Fruit fly (Drosophila melanogaster) whole organism, embryonic: ENCODE measurements around the gene CG32066.

ENCODE experiments used
- Abd-B ChIP-seq: fragments of 200-800 bp; sonication (Bioruptor generic); optimal IDR thresholded peaks from 2 replicates; lab custom pipeline; 2018; ENCODE audit warnings: missing biosample characterization, mild to moderate bottlenecking, missing genetic modification characterization, moderate library complexity
- Aef1 ChIP-seq: fragments of 200-800 bp; sonication (Bioruptor generic); IDR thresholded peaks from 3 replicates; pipeline ENCODE4 v1.3.6; 2022; ENCODE audit warnings: missing biosample characterization, missing genetic modification characterization
- CG12299 ChIP-seq: fragments of 200-800 bp; sonication (Bioruptor generic); optimal IDR thresholded peaks from 2 replicates; lab custom pipeline; 2018; ENCODE audit warnings: missing biosample characterization, mild to moderate bottlenecking, missing genetic modification characterization
- CG2678 ChIP-seq: fragments of 200-800 bp; sonication (Bioruptor generic); optimal IDR thresholded peaks from 3 replicates; lab custom pipeline; 2019; ENCODE audit warnings: missing biosample characterization, mild to moderate bottlenecking, missing genetic modification characterization, moderate library complexity
- CG3407 ChIP-seq: fragments of 200-800 bp; sonication (Bioruptor generic); optimal IDR thresholded peaks from 2 replicates; lab custom pipeline; 2018; ENCODE audit warnings: missing biosample characterization, mild to moderate bottlenecking, missing genetic modification characterization
- CG4282 ChIP-seq: fragments of 200-800 bp; sonication (Bioruptor generic); optimal IDR thresholded peaks from 2 replicates; lab custom pipeline; 2016; ENCODE audit warnings: missing biosample characterization, missing genetic modification characterization
- CG6254 ChIP-seq: fragments of 200-800 bp; sonication (Bioruptor generic); optimal IDR thresholded peaks from 3 replicates; lab custom pipeline; 2017; ENCODE audit warnings: mild to moderate bottlenecking, missing biosample characterization, missing genetic modification reagents, missing genetic modification characterization
- CG8388 ChIP-seq: fragments of 200-800 bp; sonication (Bioruptor generic); optimal IDR thresholded peaks from 2 replicates; lab custom pipeline; 2019; ENCODE audit warnings: missing biosample characterization, mild to moderate bottlenecking, missing genetic modification characterization, moderate library complexity
- CG8944 ChIP-seq: fragments of 200-800 bp; sonication (Bioruptor generic); optimal IDR thresholded peaks from 3 replicates; lab custom pipeline; 2016; ENCODE audit warnings: missing biosample characterization, missing genetic modification characterization
- CTCF ChIP-seq: fragments of 200-800 bp; sonication (Bioruptor generic); optimal IDR thresholded peaks from 2 replicates; lab custom pipeline; 2017; ENCODE audit warnings: missing biosample characterization, mild to moderate bottlenecking, missing genetic modification characterization, moderate library complexity
- Ets65A ChIP-seq: fragments of 200-800 bp; sonication (Bioruptor generic); peaks from one replicate; lab custom pipeline; 2016; ENCODE audit warnings: missing biosample characterization, missing genetic modification characterization
- Ets97D ChIP-seq: fragments of 200-800 bp; sonication (Bioruptor generic); optimal IDR thresholded peaks from 3 replicates; lab custom pipeline; 2016; ENCODE audit warnings: missing biosample characterization, missing genetic modification characterization
- Fer2 ChIP-seq: fragments of 200-800 bp; sonication (Bioruptor generic); optimal IDR thresholded peaks from 2 replicates; lab custom pipeline; 2018; ENCODE audit warnings: missing biosample characterization, mild to moderate bottlenecking, missing genetic modification characterization, moderate library complexity
- HHEX ChIP-seq: fragments of 200-800 bp; sonication (Bioruptor generic); optimal IDR thresholded peaks from 3 replicates; lab custom pipeline; 2017; ENCODE audit warnings: missing biosample characterization, mild to moderate bottlenecking, missing genetic modification characterization, missing genetic modification reagents
- Hand ChIP-seq: fragments of 200-800 bp; sonication (Bioruptor generic); optimal IDR thresholded peaks from 2 replicates; lab custom pipeline; 2017; ENCODE audit warnings: mild to moderate bottlenecking, missing biosample characterization, missing genetic modification reagents, missing genetic modification characterization
- Hr39 ChIP-seq: fragments of >200 bp; optimal IDR thresholded peaks from 2 replicates; lab custom pipeline; 2017
- Hr51 ChIP-seq, 2 experiments: fragments of 200-800 bp; sonication (Bioruptor generic); optimal IDR thresholded peaks; 2 replicates in 1 of 2; 3 replicates in 1 of 2; lab custom pipeline; 2016 to 2018; ENCODE audit warnings: missing biosample characterization in 2 of 2, missing genetic modification characterization in 2 of 2, mild to moderate bottlenecking in 1 of 2, moderate library complexity in 1 of 2
- Lpt ChIP-seq: fragments of >200 bp; optimal IDR thresholded peaks from 2 replicates; lab custom pipeline; 2018; ENCODE audit warnings: missing biosample characterization, missing genetic modification characterization
- Mrtf ChIP-seq: fragments of 200-800 bp; sonication (Bioruptor generic); IDR thresholded peaks from 3 replicates; pipeline ENCODE4 v1.3.6; 2022; ENCODE audit warnings: missing biosample characterization, missing genetic modification characterization
- NC2β ChIP-seq: fragments of 200-800 bp; sonication (Bioruptor generic); optimal IDR thresholded peaks from 2 replicates; lab custom pipeline; 2016; ENCODE audit warnings: missing biosample characterization, missing genetic modification characterization
- Tbp ChIP-seq: fragments of >200 bp; optimal IDR thresholded peaks from 2 replicates; lab custom pipeline; 2018; ENCODE audit warnings: missing biosample characterization, missing genetic modification characterization
- Xbp1 ChIP-seq: fragments of 200-800 bp; sonication (Bioruptor generic); optimal IDR thresholded peaks from 3 replicates; lab custom pipeline; 2016; ENCODE audit warnings: missing biosample characterization, mild to moderate bottlenecking, missing genetic modification characterization
- ab ChIP-seq: fragments of 200-800 bp; sonication (Bioruptor generic); optimal IDR thresholded peaks from 2 replicates; lab custom pipeline; 2016; ENCODE audit warnings: missing biosample characterization, missing genetic modification characterization
- ac ChIP-seq: fragments of 200-800 bp; sonication (Bioruptor generic); optimal IDR thresholded peaks from 3 replicates; lab custom pipeline; 2017; ENCODE audit warnings: missing biosample characterization, mild to moderate bottlenecking, missing genetic modification characterization
- az2 ChIP-seq: fragments of 200-800 bp; sonication (Bioruptor generic); optimal IDR thresholded peaks from 3 replicates; lab custom pipeline; 2016; ENCODE audit warnings: missing biosample characterization, missing genetic modification characterization
- caup ChIP-seq: fragments of 200-800 bp; sonication (Bioruptor generic); optimal IDR thresholded peaks from 3 replicates; lab custom pipeline; 2017; ENCODE audit warnings: missing biosample characterization, mild to moderate bottlenecking, missing genetic modification characterization, moderate library complexity; ENCODE audit not compliant: severe bottlenecking
- chn ChIP-seq: fragments of 200-800 bp; sonication (Bioruptor generic); optimal IDR thresholded peaks from 2 replicates; lab custom pipeline; 2016; ENCODE audit warnings: missing biosample characterization, missing genetic modification characterization
- cwo ChIP-seq: fragments of 200-800 bp; sonication (Bioruptor generic); optimal IDR thresholded peaks from 3 replicates; lab custom pipeline; 2017; ENCODE audit warnings: missing biosample characterization, missing genetic modification characterization, mild to moderate bottlenecking, moderate library complexity, missing genetic modification reagents
- dm ChIP-seq: fragments of 200-800 bp; sonication (Bioruptor generic); optimal IDR thresholded peaks from 3 replicates; lab custom pipeline; 2016; ENCODE audit warnings: missing biosample characterization, missing genetic modification characterization
- fd64A ChIP-seq: fragments of 200-800 bp; sonication (Bioruptor generic); optimal IDR thresholded peaks from 3 replicates; lab custom pipeline; 2018; ENCODE audit warnings: missing biosample characterization, mild to moderate bottlenecking, missing genetic modification characterization
- fd96Cb ChIP-seq: fragments of 200-800 bp; sonication (Bioruptor generic); optimal IDR thresholded peaks from 2 replicates; lab custom pipeline; 2018; ENCODE audit warnings: missing biosample characterization, mild to moderate bottlenecking, missing genetic modification characterization, moderate library complexity
- gcm ChIP-seq: fragments of 200-800 bp; sonication (Bioruptor generic); optimal IDR thresholded peaks from 2 replicates; lab custom pipeline; 2019; ENCODE audit warnings: missing biosample characterization, mild to moderate bottlenecking, missing genetic modification characterization, moderate library complexity
- gro ChIP-seq: fragments of 200-800 bp; sonication (Bioruptor generic); optimal IDR thresholded peaks from 2 replicates; lab custom pipeline; 2016; ENCODE audit warnings: missing biosample characterization, missing genetic modification characterization
- hb ChIP-seq: fragments of 200-800 bp; sonication (Bioruptor generic); IDR thresholded peaks from 3 replicates; pipeline ENCODE4 v1.3.6; 2022; ENCODE audit warnings: missing biosample characterization, missing genetic modification characterization; ENCODE audit not compliant: partially characterized antibody
- ken ChIP-seq: fragments of 200-800 bp; sonication (Bioruptor generic); IDR thresholded peaks from 3 replicates; pipeline ENCODE4 v1.3.6; 2022; ENCODE audit warnings: missing biosample characterization, missing genetic modification characterization
- lmd ChIP-seq: fragments of 200-800 bp; sonication (Bioruptor generic); IDR thresholded peaks from 2 replicates; pipeline ENCODE4 v1.3.6; 2022; ENCODE audit warnings: missing biosample characterization, missing genetic modification characterization
- lola ChIP-seq, 3 experiments: fragments of >200 bp in 2 of 3; fragments of 200-800 bp in 1 of 3; sonication (Bioruptor generic) in 1 of 3; optimal IDR thresholded peaks; 2 replicates each; lab custom pipeline; 2017 to 2019; ENCODE audit warnings: missing biosample characterization in 3 of 3, missing genetic modification characterization in 3 of 3, mild to moderate bottlenecking in 1 of 3, moderate library complexity in 1 of 3
- nom ChIP-seq: fragments of 200-800 bp; sonication (Bioruptor generic); optimal IDR thresholded peaks from 2 replicates; lab custom pipeline; 2017; ENCODE audit warnings: missing biosample characterization, missing genetic modification characterization, mild to moderate bottlenecking, moderate library complexity, missing genetic modification reagents
- odd ChIP-seq: fragments of 200-800 bp; sonication (Bioruptor generic); optimal IDR thresholded peaks from 2 replicates; lab custom pipeline; 2017; ENCODE audit warnings: missing biosample characterization, mild to moderate bottlenecking, missing genetic modification characterization
- pfk ChIP-seq: fragments of 200-800 bp; sonication (Bioruptor generic); optimal IDR thresholded peaks from 2 replicates; lab custom pipeline; 2018; ENCODE audit warnings: missing biosample characterization, mild to moderate bottlenecking, missing genetic modification characterization, moderate library complexity
- pnt ChIP-seq: fragments of 200-800 bp; sonication (Bioruptor generic); optimal IDR thresholded peaks from 3 replicates; lab custom pipeline; 2016; ENCODE audit warnings: missing biosample characterization, missing genetic modification characterization
- salm ChIP-seq: fragments of 200-800 bp; sonication (Bioruptor generic); optimal IDR thresholded peaks from 2 replicates; lab custom pipeline; 2018; ENCODE audit warnings: missing biosample characterization, mild to moderate bottlenecking, missing genetic modification characterization
- sc ChIP-seq, 3 experiments: fragments of >200 bp in 2 of 3; fragments of 200-800 bp in 1 of 3; sonication (Bioruptor generic) in 1 of 3; optimal IDR thresholded peaks; 2 replicates in 2 of 3; 3 replicates in 1 of 3; lab custom pipeline; 2017; ENCODE audit warnings: mild to moderate bottlenecking in 1 of 3, missing biosample characterization in 1 of 3, missing genetic modification characterization in 1 of 3, missing genetic modification reagents in 1 of 3
- sna ChIP-seq: fragments of 200-800 bp; sonication (Bioruptor generic); IDR thresholded peaks from 2 replicates; pipeline ENCODE4 v1.3.6; 2022; ENCODE audit warnings: missing biosample characterization, missing genetic modification characterization; ENCODE audit not compliant: partially characterized antibody
- ttk ChIP-seq: fragments of 200-800 bp; sonication (Bioruptor generic); IDR thresholded peaks from 2 replicates; pipeline ENCODE4 v2.1.2; 2022; ENCODE audit warnings: missing biosample characterization, missing genetic modification characterization
- tup ChIP-seq: fragments of 200-800 bp; sonication (Bioruptor generic); optimal IDR thresholded peaks from 2 replicates; lab custom pipeline; 2016; ENCODE audit warnings: missing biosample characterization, mild to moderate bottlenecking, missing genetic modification characterization, moderate library complexity
- vvl ChIP-seq: fragments of 200-800 bp; sonication (Bioruptor generic); IDR thresholded peaks from 2 replicates; pipeline ENCODE4 v1.3.6; 2022; ENCODE audit warnings: missing biosample characterization, missing genetic modification characterization
- yki ChIP-seq: fragments of >200 bp; optimal IDR thresholded peaks from 3 replicates; lab custom pipeline; 2018
- zen2 ChIP-seq: fragments of 200-800 bp; sonication (Bioruptor generic); IDR thresholded peaks from 3 replicates; pipeline ENCODE4 v1.3.6; 2022; ENCODE audit warnings: missing biosample characterization, missing genetic modification characterization; ENCODE audit not compliant: partially characterized antibody

CG32066 gene

DNA sequence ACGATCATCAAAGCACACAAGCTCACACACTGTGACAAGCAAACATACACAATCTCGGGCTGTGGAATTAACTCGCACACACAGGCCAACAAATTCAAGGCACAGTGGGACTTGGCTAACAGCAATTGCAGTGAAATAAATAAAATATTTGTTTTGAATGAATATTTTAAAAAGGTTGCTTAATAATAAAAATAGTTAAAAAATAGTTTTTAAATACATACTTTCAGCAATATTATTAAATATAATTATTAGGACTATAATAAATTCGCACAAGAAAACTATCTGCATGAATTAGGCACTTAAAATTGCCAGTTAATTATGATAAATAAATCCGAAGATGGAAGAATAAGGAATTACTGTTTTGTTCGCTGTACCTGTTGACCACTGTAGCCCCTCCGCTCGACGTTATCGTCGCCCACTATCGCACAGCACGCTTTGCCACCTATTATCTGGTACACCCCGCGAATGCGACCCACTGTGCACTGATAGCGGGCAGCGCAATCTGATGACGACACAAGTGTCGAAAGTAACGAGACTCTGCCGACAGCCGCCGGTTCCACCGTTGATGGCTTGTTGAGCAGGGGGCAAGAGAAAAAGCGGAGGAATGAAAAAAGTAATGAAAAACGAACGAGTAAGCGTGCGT, 22.0 kb upstream of the CG32066 start (continued):
- peak; percentile 94 for TF ChIP-seq CG6254 (GFP tag; lab: Kevin White, UChicago)
- peak; percentile 99 for TF ChIP-seq CG2678 (tag; lab: Kevin White, UChicago)
- TF ChIP-seq CG3407, result peak; percentile 96
- peak; percentile 98 for TF ChIP-seq caup (GFP tag; lab: Kevin White, UChicago)
- peak; percentile 98 for TF ChIP-seq Hand (GFP tag; lab: Kevin White, UChicago)
- TF ChIP-seq zen2 (GFP tag; lab: Robert Waterston, UW), result no peak
- TF ChIP-seq Mrtf (GFP tag; lab: Robert Waterston, UW), result peak; percentile 94
- peak; percentile 83 for TF ChIP-seq ac (GFP tag; lab: Kevin White, UChicago)
- peak; percentile 97 for TF ChIP-seq vvl (GFP tag; lab: Robert Waterston, UW)
- peak; percentile 98 for TF ChIP-seq az2 (GFP tag; lab: Kevin White, UChicago)
- TF ChIP-seq ab (GFP tag; lab: Kevin White, UChicago), result peak; percentile 63
- peak; percentile 48 for TF ChIP-seq pnt (GFP tag; lab: Kevin White, UChicago)
- no peak for TF ChIP-seq sna (GFP tag; lab: Robert Waterston, UW)
- TF ChIP-seq HHEX (GFP tag; lab: Kevin White, UChicago), result peak; percentile 98
- peak; percentile 97 for TF ChIP-seq Xbp1
- TF ChIP-seq Fer2 (tag; lab: Kevin White, UChicago), result peak; percentile 95
- TF ChIP-seq ttk (GFP tag; lab: Robert Waterston, UW), result peak; percentile 96
- TF ChIP-seq pfk, result peak; percentile 28
- peak; percentile 92 for TF ChIP-seq fd64A (GFP tag; lab: Kevin White, UChicago)
- no peak for TF ChIP-seq Tbp
- TF ChIP-seq tup, result peak; percentile 86
- TF ChIP-seq NC2β (GFP tag; lab: Kevin White, UChicago), result peak; percentile 61
- peak; percentile 96 for TF ChIP-seq CG12299 (tag; lab: Kevin White, UChicago)
- peak; percentile 35 for TF ChIP-seq Ets97D (GFP tag; lab: Kevin White, UChicago)
- TF ChIP-seq Lpt, result no peak
- peak; percentile 94 for TF ChIP-seq Ets65A (GFP tag; lab: Kevin White, UChicago)
- TF ChIP-seq gro (GFP tag; lab: Kevin White, UChicago), result peak; percentile 37
- peak; percentile 90 for TF ChIP-seq ken (GFP tag; lab: Robert Waterston, UW)
- peak; percentile 87 for TF ChIP-seq nom (GFP tag; lab: Kevin White, UChicago)
- peak; percentile 98 for TF ChIP-seq fd96Cb (tag; lab: Kevin White, UChicago)
- TF ChIP-seq Hr51 (GFP tag; optimal IDR thresholded peaks at IDR 0.05; lab: Kevin White, UChicago), result peak; percentile 92 to 99
- TF ChIP-seq CG8944 (GFP tag; lab: Kevin White, UChicago), result peak; percentile 70
- peak; percentile 97 for TF ChIP-seq gcm (GFP tag; lab: Kevin White, UChicago)
- peak; percentile 92 for TF ChIP-seq chn (GFP tag; lab: Kevin White, UChicago)
- no peak for TF ChIP-seq Hr39 (lab: Kevin White, UChicago)
- peak; percentile 96 for TF ChIP-seq Aef1 (GFP tag; lab: Robert Waterston, UW)
- TF ChIP-seq CG8388 (GFP tag; lab: Kevin White, UChicago), result peak; percentile 97
- TF ChIP-seq CG4282, result peak; percentile 83
- peak; percentile 99 for TF ChIP-seq lmd (GFP tag; lab: Robert Waterston, UW)
- peak; percentile 71 for TF ChIP-seq CTCF (GFP tag; lab: Kevin White, UChicago)
- TF ChIP-seq odd, result peak; percentile 99
- no peak for TF ChIP-seq yki (lab: Kevin White, UChicago)
- no peak for TF ChIP-seq sc (optimal IDR thresholded peaks at IDR 0.05; lab: Kevin White, UChicago)
- TF ChIP-seq sc (GFP tag; optimal IDR thresholded peaks at IDR 0.05; lab: Kevin White, UChicago), result peak; percentile 98
- TF ChIP-seq dm (GFP tag; lab: Kevin White, UChicago), result peak; percentile 69
- peak; percentile 96 for TF ChIP-seq Abd-B
- TF ChIP-seq salm (tag; lab: Kevin White, UChicago), result peak; percentile 96
- TF ChIP-seq cwo, result peak; percentile 99
- peak in 1 of 3 experiments; percentile 98 for TF ChIP-seq lola (GFP tag; optimal IDR thresholded peaks at IDR 0.05; lab: Kevin White, UChicago)
- 0 out of 3 replicates have a peak, but pooled peaks have one; percentile 50 for TF ChIP-seq hb (GFP tag; lab: Robert Waterston, UW)
